Fruit fly (Drosophila melanogaster): ENCODE results near the gene Pp1-87B.

Gene Pp1-87B

dm6 chr3R:12435948-12436347 lies 10.2 kb upstream of the Pp1-87B start, which contains the start of gene Desat2:
Gene Desat2 (plus strand): TSS chr3R:12436248.
- TF ChIP-seq sv (GFP tag; optimal IDR thresholded peaks at IDR 0.05) (no peak), sage (GFP tag; optimal IDR thresholded peaks at IDR 0.05) (no peak), fru (GFP tag; optimal IDR thresholded peaks at IDR 0.05) (no peak), dl (GFP tag; optimal IDR thresholded peaks at IDR 0.05; ENCODE audit: insufficient read depth in 1 of 2, partially characterized antibody in 2 of 2) (no peak), Hnf4 (GFP tag; optimal IDR thresholded peaks at IDR 0.05) (no peak), Mio (GFP tag; optimal IDR thresholded peaks at IDR 0.05) (no peak)

dm6 chr3R:12433764-12434163 lies 8.0 kb upstream of the Pp1-87B start, which contains the start of the genes Aos1 and Srlp:
Gene Aos1 (minus strand): TSS chr3R:12433822.
Gene Srlp (plus strand): TSS chr3R:12434098.
- TF ChIP-seq pan (optimal IDR thresholded peaks at IDR 0.05) (no peak), Rel (GFP tag; optimal IDR thresholded peaks at IDR 0.05) (no peak), Rel (tag; optimal IDR thresholded peaks at IDR 0.05) (peak; percentile 70), rgr (GFP tag; optimal IDR thresholded peaks at IDR 0.05) (peak; percentile 18), woc (GFP tag; optimal IDR thresholded peaks at IDR 0.05) (no peak), foxo (GFP tag; optimal IDR thresholded peaks at IDR 0.05) (peak in 1 of 2 experiments; percentile 60), Myc (optimal IDR thresholded peaks at IDR 0.05) (peak; percentile 95), CG9705 (GFP tag; optimal IDR thresholded peaks at IDR 0.05) (peak; percentile 56), Sp1 (GFP tag; optimal IDR thresholded peaks at IDR 0.05) (peak; percentile 68), OdsH (GFP tag; optimal IDR thresholded peaks at IDR 0.05) (peak; percentile 32), jim (GFP tag; optimal IDR thresholded peaks at IDR 0.05) (no peak), psq (GFP tag; optimal IDR thresholded peaks at IDR 0.05) (peak; percentile 46), Dfd (GFP tag; optimal IDR thresholded peaks at IDR 0.05) (no peak), HLH106 (tag; optimal IDR thresholded peaks at IDR 0.05) (peak; percentile 74)

- TF ChIP-seq psq (GFP tag; optimal IDR thresholded peaks at IDR 0.05), result peak; percentile 12
- peak; percentile 9 for TF ChIP-seq Sp1 (GFP tag; optimal IDR thresholded peaks at IDR 0.05)
- peak; percentile 29 for TF ChIP-seq rgr (GFP tag; optimal IDR thresholded peaks at IDR 0.05)
- TF ChIP-seq Mio (GFP tag; optimal IDR thresholded peaks at IDR 0.05), result no peak
- TF ChIP-seq Rel (GFP tag; optimal IDR thresholded peaks at IDR 0.05), result no peak
- peak; percentile 99 for TF ChIP-seq Rel (tag; optimal IDR thresholded peaks at IDR 0.05)
- no peak for TF ChIP-seq dl (GFP tag; optimal IDR thresholded peaks at IDR 0.05; ENCODE audit: insufficient read depth in 1 of 2, partially characterized antibody in 2 of 2)
- peak; percentile 28 for TF ChIP-seq ey (GFP tag; optimal IDR thresholded peaks at IDR 0.05)
- no peak for TF ChIP-seq fru (GFP tag; optimal IDR thresholded peaks at IDR 0.05)
- TF ChIP-seq Myc (optimal IDR thresholded peaks at IDR 0.05), result peak; percentile 38
- TF ChIP-seq foxo (GFP tag; optimal IDR thresholded peaks at IDR 0.05), result peak in 1 of 2 experiments; percentile 48
- peak; percentile 11 for TF ChIP-seq HLH106 (tag; optimal IDR thresholded peaks at IDR 0.05)
- no peak for TF ChIP-seq dsf (GFP tag; optimal IDR thresholded peaks at IDR 0.05; ENCODE audit: borderline replicate concordance)
Observed at dm6 chr3R:12431030-12431489, 5.3 kb upstream of the Pp1-87B start, which contains the start of gene Prosalpha2. Gene Prosalpha2 (plus strand): TSS chr3R:12431321.

- no peak for TF ChIP-seq Rel (GFP tag; optimal IDR thresholded peaks at IDR 0.05)
- TF ChIP-seq Rel (tag; optimal IDR thresholded peaks at IDR 0.05), result peak; percentile 66
- no peak for TF ChIP-seq usp (GFP tag; optimal IDR thresholded peaks at IDR 0.05)
Observed at dm6 chr3R:12429120-12429610, 3.4 kb upstream of the Pp1-87B start, which contains the start of the genes CG5641 and CG5245. Gene CG5641 (minus strand): TSS chr3R:12429282. Gene CG5245 (plus strand): TSS chr3R:12429560.

dm6 chr3R:12426310-12426653 lies 565 bp upstream of the Pp1-87B start, which contains the start of gene NANS:
Gene NANS (plus strand): TSS chr3R:12426578.
- TF ChIP-seq HLH106 (tag; optimal IDR thresholded peaks at IDR 0.05) (no peak), fru (GFP tag; optimal IDR thresholded peaks at IDR 0.05) (no peak), pan (optimal IDR thresholded peaks at IDR 0.05) (no peak), tai (GFP tag; optimal IDR thresholded peaks at IDR 0.05) (no peak), Rel (GFP tag; optimal IDR thresholded peaks at IDR 0.05) (no peak), Rel (tag; optimal IDR thresholded peaks at IDR 0.05) (no peak), usp (GFP tag; optimal IDR thresholded peaks at IDR 0.05) (no peak), CG9705 (GFP tag; optimal IDR thresholded peaks at IDR 0.05) (no peak), woc (GFP tag; optimal IDR thresholded peaks at IDR 0.05) (no peak), Abd-B (GFP tag; optimal IDR thresholded peaks at IDR 0.05) (no peak), sv (GFP tag; optimal IDR thresholded peaks at IDR 0.05) (no peak), foxo (GFP tag; optimal IDR thresholded peaks at IDR 0.05) (no peak), Jra (GFP tag; optimal IDR thresholded peaks at IDR 0.05) (no peak), OdsH (GFP tag; optimal IDR thresholded peaks at IDR 0.05) (no peak), lola (GFP tag; optimal IDR thresholded peaks at IDR 0.05) (no peak), Dfd (GFP tag; optimal IDR thresholded peaks at IDR 0.05) (no peak)

DNA sequence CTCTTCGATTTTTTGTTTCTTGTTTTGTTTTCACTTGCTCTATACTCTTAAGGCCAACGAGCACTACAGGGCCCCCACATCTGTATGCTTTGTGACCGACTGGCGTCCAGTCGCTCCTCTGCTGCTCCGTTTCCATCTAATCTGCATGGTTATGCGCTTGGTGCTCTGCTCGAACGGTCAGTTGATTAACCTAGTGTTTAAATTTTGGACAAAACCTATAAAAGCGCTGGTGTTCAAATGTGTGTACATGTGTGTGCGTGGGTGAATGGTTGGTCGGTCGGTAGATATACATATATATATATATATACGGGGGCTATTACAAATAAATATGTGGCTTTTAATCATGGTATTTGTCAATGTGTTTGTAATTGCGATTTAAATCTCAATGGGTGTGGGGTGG lies 1.7 kb downstream of the Pp1-87B start:
- TF ChIP-seq rgr (GFP tag; optimal IDR thresholded peaks at IDR 0.05) (peak; percentile 97), dl (GFP tag; optimal IDR thresholded peaks at IDR 0.05; ENCODE audit: insufficient read depth in 1 of 2, partially characterized antibody in 2 of 2) (no peak)
